Worm (Caenorhabditis elegans): ENCODE results near the gene srbc-40.

srbc-40 gene

ce11 chrV:727484-728351 is 8.1 kb upstream of the srbc-40 start, which contains the start of the genes icl-1 and srh-2 (continued):
- TF ChIP-seq ceh-88 (GFP tag; IDR thresholded peaks at IDR 0.05) (peak; percentile 67), fkh-10 (GFP tag; optimal IDR thresholded peaks at IDR 0.05) (no peak), xbp-1 (tag; optimal IDR thresholded peaks at IDR 0.05) (peak; percentile 45), elt-3 (tag; optimal IDR thresholded peaks at IDR 0.05) (peak in 2 of 6 experiments; percentile 29 to 80), fos-1 (tag; optimal IDR thresholded peaks at IDR 0.05) (peak; percentile 23), C04F5.9 (tag; optimal IDR thresholded peaks at IDR 0.05) (peak; percentile 49), ztf-4 (tag; optimal IDR thresholded peaks at IDR 0.05) (peak; percentile 14), blmp-1 (tag; optimal IDR thresholded peaks at IDR 0.05) (peak; percentile 17), unc-98 (GFP tag; IDR thresholded peaks at IDR 0.05) (no peak), mef-2 (tag; optimal IDR thresholded peaks at IDR 0.05) (no peak), hpl-2 (GFP tag; optimal IDR thresholded peaks at IDR 0.05) (no peak), nhr-85 (tag) (peak; percentile 92), pag-3 (tag; optimal IDR thresholded peaks at IDR 0.05; ENCODE audit: borderline replicate concordance, insufficient read depth) (peak; percentile 41), unc-62 (GFP tag; optimal IDR thresholded peaks at IDR 0.05) (no peak), sox-4 (tag; optimal IDR thresholded peaks at IDR 0.05) (peak; percentile 32), skn-1 (tag; optimal IDR thresholded peaks at IDR 0.05) (no peak), ama-1 (optimal IDR thresholded peaks at IDR 0.05) (peak; percentile 89), nhr-11 (tag; optimal IDR thresholded peaks at IDR 0.05) (no peak), efl-1 (optimal IDR thresholded peaks at IDR 0.05) (peak; percentile 40 to 49), efl-1 (GFP tag; optimal IDR thresholded peaks at IDR 0.05 in 1 of 2) (peak in 1 of 2 experiments; percentile 91), alr-1 (tag; optimal IDR thresholded peaks at IDR 0.05; ENCODE audit: borderline replicate concordance) (no peak), nhr-90 (tag; optimal IDR thresholded peaks at IDR 0.05; ENCODE audit: poor library complexity) (peak; percentile 76), elt-2 (tag; optimal IDR thresholded peaks at IDR 0.05) (peak; percentile 67), sptf-1 (tag; optimal IDR thresholded peaks at IDR 0.05) (no peak), nhr-20 (tag; optimal IDR thresholded peaks at IDR 0.05) (peak; percentile 85), fkh-4 (tag; optimal IDR thresholded peaks at IDR 0.05; ENCODE audit: borderline replicate concordance) (no peak), efl-3 (GFP tag; optimal IDR thresholded peaks at IDR 0.05) (no peak), dsc-1 (tag; optimal IDR thresholded peaks at IDR 0.05) (no peak), irx-1 (tag; optimal IDR thresholded peaks at IDR 0.05) (peak; percentile 14), mab-9 (GFP tag; IDR thresholded peaks at IDR 0.05) (0 out of 2 replicates have a peak, but pooled peaks have one; percentile 13), lir-3 (tag; optimal IDR thresholded peaks at IDR 0.05; ENCODE audit: poor library complexity) (peak; percentile 69), snu-23 (GFP tag; optimal IDR thresholded peaks at IDR 0.05) (peak; percentile 82), ces-1 (GFP tag; optimal IDR thresholded peaks at IDR 0.05) (no peak), hlh-4 (tag; optimal IDR thresholded peaks at IDR 0.05) (no peak)

- TF ChIP-seq pax-3 (tag; optimal IDR thresholded peaks at IDR 0.05) (peak; percentile 22), tbx-2 (tag; optimal IDR thresholded peaks at IDR 0.05) (no peak), sox-4 (tag; optimal IDR thresholded peaks at IDR 0.05) (no peak), egl-13 (tag; optimal IDR thresholded peaks at IDR 0.05) (no peak), hpl-2 (GFP tag; optimal IDR thresholded peaks at IDR 0.05) (no peak), tlp-1 (tag; optimal IDR thresholded peaks at IDR 0.05) (no peak), lsy-2 (tag; optimal IDR thresholded peaks at IDR 0.05) (peak in 1 of 2 experiments; percentile 25), nhr-85 (tag) (peak; percentile 48), ztf-11 (tag; optimal IDR thresholded peaks at IDR 0.05) (no peak), unc-62 (GFP tag; optimal IDR thresholded peaks at IDR 0.05) (no peak), unc-130 (tag; optimal IDR thresholded peaks at IDR 0.05) (peak; percentile 10), skn-1 (tag; optimal IDR thresholded peaks at IDR 0.05) (no peak), ceh-63 (GFP tag; optimal IDR thresholded peaks at IDR 0.05) (no peak), nhr-84 (tag; optimal IDR thresholded peaks at IDR 0.05) (peak; percentile 53), efl-1 (optimal IDR thresholded peaks at IDR 0.05) (no peak), efl-1 (GFP tag; optimal IDR thresholded peaks at IDR 0.05 in 1 of 2) (peak in 1 of 2 experiments; percentile 92), alr-1 (tag; optimal IDR thresholded peaks at IDR 0.05; ENCODE audit: borderline replicate concordance) (no peak), grh-1 (GFP tag; IDR thresholded peaks at IDR 0.05) (no peak), jun-1 (tag; optimal IDR thresholded peaks at IDR 0.05) (no peak), swsn-7 (tag; optimal IDR thresholded peaks at IDR 0.05) (no peak), C16A3.4 (tag; optimal IDR thresholded peaks at IDR 0.05) (no peak), nhr-19 (GFP tag; conservative IDR thresholded peaks at IDR 0.05) (peak; percentile 7)
Measured at ce11 chrV:726573-727483, 7.2 kb upstream of the srbc-40 start.

All from whole organism, L1 larva.